Fruit fly (Drosophila melanogaster) whole organism, prepupa: ENCODE measurements around the gene CG5790.
A peak's percentile ranks its signal among the peaks of the same experiment; 100 is the strongest.

ENCODE experiments used
- CG10631 ChIP-seq: fragments of 200-800 bp; sonication (Bioruptor generic); optimal IDR thresholded peaks from 2 replicates; lab custom pipeline; 2016; ENCODE audit warnings: missing biosample characterization, missing genetic modification characterization
- CG10669 ChIP-seq: fragments of 200-800 bp; sonication (Bioruptor generic); optimal IDR thresholded peaks from 3 replicates; lab custom pipeline; 2018; ENCODE audit warnings: missing biosample characterization, mild to moderate bottlenecking, missing genetic modification characterization, moderate library complexity
- CG11294 ChIP-seq: fragments of 200-800 bp; sonication (Bioruptor generic); IDR thresholded peaks from 2 replicates; pipeline ENCODE4 v1.3.6; 2022; ENCODE audit warnings: missing biosample characterization, missing genetic modification characterization
- CG11762 ChIP-seq: fragments of 200-800 bp; sonication (Bioruptor generic); optimal IDR thresholded peaks from 3 replicates; lab custom pipeline; 2016; ENCODE audit warnings: missing biosample characterization, missing genetic modification characterization; ENCODE audit not compliant: insufficient read depth
- CG11902 ChIP-seq: fragments of 200-800 bp; sonication (Bioruptor generic); optimal IDR thresholded peaks from 3 replicates; lab custom pipeline; 2016; ENCODE audit warnings: missing biosample characterization, missing genetic modification characterization
- CG15336 ChIP-seq: fragments of 200-800 bp; sonication (Bioruptor generic); IDR thresholded peaks from 2 replicates; pipeline ENCODE4 v1.3.6; 2022; ENCODE audit warnings: missing biosample characterization, missing genetic modification characterization
- CG1621 ChIP-seq: fragments of 200-800 bp; sonication (Bioruptor generic); optimal IDR thresholded peaks from 3 replicates; lab custom pipeline; 2018; ENCODE audit warnings: missing biosample characterization, mild to moderate bottlenecking, missing genetic modification characterization
- CG16779 ChIP-seq: fragments of 200-800 bp; sonication (Bioruptor generic); optimal IDR thresholded peaks from 3 replicates; lab custom pipeline; 2017; ENCODE audit warnings: missing biosample characterization, mild to moderate bottlenecking, missing genetic modification characterization
- CG31627 ChIP-seq: fragments of 200-800 bp; sonication (Bioruptor generic); optimal IDR thresholded peaks from 3 replicates; lab custom pipeline; 2016; ENCODE audit warnings: missing biosample characterization, missing genetic modification characterization
- CG32006 ChIP-seq: fragments of 200-800 bp; sonication (Bioruptor generic); optimal IDR thresholded peaks from 3 replicates; lab custom pipeline; 2017; ENCODE audit warnings: missing biosample characterization, mild to moderate bottlenecking, missing genetic modification characterization
- CG34406 ChIP-seq: fragments of 200-800 bp; sonication (Bioruptor generic); optimal IDR thresholded peaks from 3 replicates; lab custom pipeline; 2016; ENCODE audit warnings: missing biosample characterization, missing genetic modification characterization
- CG3919 ChIP-seq: fragments of 200-800 bp; sonication (Bioruptor generic); optimal IDR thresholded peaks from 3 replicates; lab custom pipeline; 2016; ENCODE audit warnings: missing biosample characterization, missing genetic modification characterization
- CG4318 ChIP-seq: fragments of 200-800 bp; sonication (Bioruptor generic); optimal IDR thresholded peaks from 3 replicates; lab custom pipeline; 2017; ENCODE audit warnings: missing biosample characterization, mild to moderate bottlenecking, missing genetic modification characterization
- CG6163 ChIP-seq: fragments of 200-800 bp; sonication (Bioruptor generic); IDR thresholded peaks from 3 replicates; pipeline ENCODE4 v1.3.6; 2022; ENCODE audit warnings: missing biosample characterization, missing genetic modification characterization
- CG6276 ChIP-seq: fragments of 200-800 bp; sonication (Bioruptor generic); optimal IDR thresholded peaks from 2 replicates; lab custom pipeline; 2017; ENCODE audit warnings: missing biosample characterization, mild to moderate bottlenecking, missing genetic modification characterization
- CG6792 ChIP-seq: fragments of 200-800 bp; sonication (Bioruptor generic); optimal IDR thresholded peaks from 3 replicates; lab custom pipeline; 2016; ENCODE audit warnings: missing biosample characterization, missing genetic modification characterization
- CG6808 ChIP-seq: fragments of 200-800 bp; sonication (Bioruptor generic); optimal IDR thresholded peaks from 3 replicates; lab custom pipeline; 2017; ENCODE audit warnings: missing biosample characterization, missing genetic modification characterization, mild to moderate bottlenecking, moderate library complexity, missing genetic modification reagents
- CG6854 ChIP-seq: fragments of 200-800 bp; sonication (Bioruptor generic); optimal IDR thresholded peaks from 2 replicates; lab custom pipeline; 2017; ENCODE audit warnings: missing biosample characterization, mild to moderate bottlenecking, missing genetic modification characterization
- CG8119 ChIP-seq: fragments of 200-800 bp; sonication (Bioruptor generic); IDR thresholded peaks from 3 replicates; pipeline ENCODE4 v1.3.6; 2022; ENCODE audit warnings: missing biosample characterization, missing genetic modification characterization
- CG9139 ChIP-seq: fragments of 200-800 bp; sonication (Bioruptor generic); optimal IDR thresholded peaks from 3 replicates; lab custom pipeline; 2017; ENCODE audit warnings: missing biosample characterization, mild to moderate bottlenecking, missing genetic modification characterization
- Eip75B ChIP-seq: fragments of 200-800 bp; sonication (Bioruptor generic); optimal IDR thresholded peaks from 3 replicates; lab custom pipeline; 2016; ENCODE audit warnings: missing biosample characterization, missing genetic modification characterization
- Eip78C ChIP-seq: fragments of 200-800 bp; sonication (Bioruptor generic); peaks from one replicate; lab custom pipeline; 2016; ENCODE audit warnings: missing biosample characterization, missing genetic modification characterization
- Eip93F ChIP-seq: fragments of 200-800 bp; sonication (Bioruptor generic); optimal IDR thresholded peaks from 2 replicates; lab custom pipeline; 2016; ENCODE audit warnings: missing biosample characterization, mild to moderate bottlenecking, missing genetic modification characterization
- Ets21C ChIP-seq: fragments of 200-800 bp; sonication (Bioruptor generic); optimal IDR thresholded peaks from 3 replicates; lab custom pipeline; 2016; ENCODE audit warnings: missing biosample characterization, missing genetic modification characterization
- Ets96B ChIP-seq: fragments of 200-800 bp; optimal IDR thresholded peaks from 2 replicates; lab custom pipeline; 2019; ENCODE audit warnings: missing biosample characterization, mild to moderate bottlenecking, missing genetic modification characterization, moderate library complexity
- Hr39 ChIP-seq: fragments of 200-800 bp; sonication (Bioruptor generic); optimal IDR thresholded peaks from 2 replicates; lab custom pipeline; 2016; ENCODE audit warnings: missing biosample characterization, missing genetic modification characterization
- Hr4 ChIP-seq: fragments of 200-800 bp; sonication (Bioruptor generic); optimal IDR thresholded peaks from 3 replicates; lab custom pipeline; 2016; ENCODE audit warnings: missing biosample characterization, missing genetic modification characterization
- Lpt ChIP-seq: fragments of 200-800 bp; sonication (Bioruptor generic); optimal IDR thresholded peaks from 3 replicates; lab custom pipeline; 2016; ENCODE audit warnings: missing biosample characterization, missing genetic modification characterization
- Met ChIP-seq: fragments of 200-800 bp; sonication (Bioruptor generic); optimal IDR thresholded peaks from 3 replicates; lab custom pipeline; 2016; ENCODE audit warnings: missing biosample characterization, missing genetic modification characterization
- OdsH ChIP-seq: fragments of 200-800 bp; sonication (Bioruptor generic); optimal IDR thresholded peaks from 3 replicates; lab custom pipeline; 2016; ENCODE audit warnings: missing biosample characterization, missing genetic modification characterization
- Smox ChIP-seq: fragments of 200-800 bp; sonication (Bioruptor generic); optimal IDR thresholded peaks from 3 replicates; lab custom pipeline; 2016; ENCODE audit warnings: missing biosample characterization, missing genetic modification characterization
- Sox14 ChIP-seq: fragments of 200-800 bp; sonication (Bioruptor generic); optimal IDR thresholded peaks from 3 replicates; lab custom pipeline; 2016; ENCODE audit warnings: missing biosample characterization, missing genetic modification characterization
- Sox15 ChIP-seq: fragments of 200-800 bp; sonication (Bioruptor generic); optimal IDR thresholded peaks from 3 replicates; lab custom pipeline; 2016; ENCODE audit warnings: missing biosample characterization, missing genetic modification characterization
- achi ChIP-seq: fragments of 200-800 bp; sonication (Bioruptor generic); optimal IDR thresholded peaks from 3 replicates; lab custom pipeline; 2016; ENCODE audit warnings: missing biosample characterization, missing genetic modification characterization
- acj6 ChIP-seq: fragments of 200-800 bp; sonication (Bioruptor generic); optimal IDR thresholded peaks from 3 replicates; lab custom pipeline; 2016; ENCODE audit warnings: missing biosample characterization, missing genetic modification characterization
- cyc ChIP-seq: fragments of 200-800 bp; sonication (Bioruptor generic); optimal IDR thresholded peaks from 3 replicates; lab custom pipeline; 2016; ENCODE audit warnings: missing biosample characterization, missing genetic modification characterization
- dac ChIP-seq: fragments of 200-800 bp; sonication (Bioruptor generic); optimal IDR thresholded peaks from 2 replicates; lab custom pipeline; 2017; ENCODE audit warnings: missing biosample characterization, mild to moderate bottlenecking, missing genetic modification characterization
- eg ChIP-seq: fragments of 200-800 bp; sonication (Bioruptor generic); IDR thresholded peaks from 3 replicates; pipeline ENCODE4 v1.3.6; 2022; ENCODE audit warnings: missing biosample characterization, missing genetic modification characterization
- esn ChIP-seq: fragments of 200-800 bp; sonication (Bioruptor generic); optimal IDR thresholded peaks from 2 replicates; lab custom pipeline; 2016; ENCODE audit warnings: missing biosample characterization, mild to moderate bottlenecking, missing genetic modification characterization, moderate library complexity
- fd59A ChIP-seq: fragments of 200-800 bp; sonication (Bioruptor generic); optimal IDR thresholded peaks from 2 replicates; lab custom pipeline; 2017; ENCODE audit warnings: missing biosample characterization, mild to moderate bottlenecking, missing genetic modification characterization, missing genetic modification reagents
- fd85E ChIP-seq: fragments of 200-800 bp; sonication (Bioruptor generic); optimal IDR thresholded peaks from 3 replicates; lab custom pipeline; 2016; ENCODE audit warnings: missing biosample characterization, missing genetic modification characterization
- fkh ChIP-seq: fragments of 200-800 bp; sonication (Bioruptor generic); optimal IDR thresholded peaks from 3 replicates; lab custom pipeline; 2017; ENCODE audit warnings: missing biosample characterization, mild to moderate bottlenecking, missing genetic modification characterization, moderate library complexity
- net ChIP-seq: fragments of 200-800 bp; sonication (Bioruptor generic); optimal IDR thresholded peaks from 3 replicates; lab custom pipeline; 2016; ENCODE audit warnings: missing biosample characterization, missing genetic modification characterization
- pdm3 ChIP-seq: fragments of 200-800 bp; sonication (Bioruptor generic); optimal IDR thresholded peaks from 3 replicates; lab custom pipeline; 2016; ENCODE audit warnings: missing biosample characterization, missing genetic modification characterization
- salr ChIP-seq, 2 experiments: fragments of 200-800 bp; sonication (Bioruptor generic); optimal IDR thresholded peaks; 3 replicates each; lab custom pipeline; 2016 to 2018; ENCODE audit warnings: missing biosample characterization in 2 of 2, missing genetic modification characterization in 2 of 2, mild to moderate bottlenecking in 1 of 2
- spab ChIP-seq: fragments of 200-800 bp; sonication (Bioruptor generic); optimal IDR thresholded peaks from 2 replicates; lab custom pipeline; 2017; ENCODE audit warnings: missing biosample characterization, mild to moderate bottlenecking, missing genetic modification characterization, missing genetic modification reagents
- ss ChIP-seq, 2 experiments: fragments of 200-800 bp; sonication (Bioruptor generic); optimal IDR thresholded peaks; 2 replicates in 1 of 2; 3 replicates in 1 of 2; lab custom pipeline; 2017 to 2018; ENCODE audit warnings: mild to moderate bottlenecking in 2 of 2, missing biosample characterization in 2 of 2, missing genetic modification characterization in 2 of 2, moderate library complexity in 1 of 2
- svp ChIP-seq: fragments of 200-800 bp; sonication (Bioruptor generic); peaks from one replicate; lab custom pipeline; 2016; ENCODE audit warnings: missing biosample characterization, missing genetic modification characterization

Gene CG5790

dm6 chr2L:18328737-18329136 lies 34.1 kb downstream of the CG5790 start (continued):
- TF ChIP-seq Hr4 (GFP tag; lab: Kevin White, UChicago): peak; percentile 87
- TF ChIP-seq CG6276 (GFP tag; lab: Kevin White, UChicago): peak; percentile 68
- peak; percentile 81 for TF ChIP-seq CG15336
- peak; percentile 42 for TF ChIP-seq spab (GFP tag; lab: Kevin White, UChicago)
- peak; percentile 7 for TF ChIP-seq cyc
- no peak for TF ChIP-seq ss (GFP tag; optimal IDR thresholded peaks at IDR 0.05; lab: Kevin White, UChicago)
- TF ChIP-seq CG11762: peak; percentile 44
- TF ChIP-seq Eip75B (GFP tag; lab: Kevin White, UChicago): peak; percentile 58
- no peak for TF ChIP-seq fd59A (GFP tag; lab: Kevin White, UChicago)
- TF ChIP-seq fkh (GFP tag; lab: Kevin White, UChicago): no peak
- peak; percentile 51 for TF ChIP-seq net (GFP tag; lab: Kevin White, UChicago)
- peak; percentile 60 for TF ChIP-seq dac (GFP tag; lab: Kevin White, UChicago)
- TF ChIP-seq CG6854 (GFP tag; lab: Kevin White, UChicago): no peak
- TF ChIP-seq Ets21C (GFP tag; lab: Kevin White, UChicago): no peak
- no peak for TF ChIP-seq svp (GFP tag; lab: Kevin White, UChicago)
- peak; percentile 71 for TF ChIP-seq CG6792 (GFP tag; lab: Kevin White, UChicago)
- TF ChIP-seq Smox (GFP tag; lab: Kevin White, UChicago): peak; percentile 37
- peak; percentile 84 for TF ChIP-seq eg (GFP tag; lab: Robert Waterston, UW)
- TF ChIP-seq Met (GFP tag; lab: Kevin White, UChicago): peak; percentile 45

- peak; percentile 78 for TF ChIP-seq CG8119 (GFP tag; lab: Robert Waterston, UW)
- TF ChIP-seq fkh (GFP tag; lab: Kevin White, UChicago): no peak
- TF ChIP-seq CG10631: peak; percentile 37
- TF ChIP-seq Hr4 (GFP tag; lab: Kevin White, UChicago): peak; percentile 76
- peak; percentile 82 for TF ChIP-seq Eip78C (GFP tag; lab: Kevin White, UChicago)
- no peak for TF ChIP-seq cyc
- TF ChIP-seq CG15336: peak; percentile 78
- TF ChIP-seq salr (GFP tag; optimal IDR thresholded peaks at IDR 0.05; lab: Kevin White, UChicago): no peak
- no peak for TF ChIP-seq CG16779
- TF ChIP-seq CG11762: peak; percentile 1
- no peak for TF ChIP-seq fd85E
- TF ChIP-seq Smox (GFP tag; lab: Kevin White, UChicago): no peak
- no peak for TF ChIP-seq Hr39 (GFP tag; lab: Kevin White, UChicago)
- TF ChIP-seq CG6792 (GFP tag; lab: Kevin White, UChicago): no peak
- TF ChIP-seq dac (GFP tag; lab: Kevin White, UChicago): peak; percentile 52
- TF ChIP-seq achi: peak; percentile 26
- peak; percentile 42 for TF ChIP-seq Lpt (GFP tag; lab: Kevin White, UChicago)
- peak; percentile 79 for TF ChIP-seq CG32006 (GFP tag; lab: Kevin White, UChicago)
- no peak for TF ChIP-seq CG10669 (GFP tag; lab: Kevin White, UChicago)
- TF ChIP-seq CG3919 (GFP tag; lab: Kevin White, UChicago): peak; percentile 24
- TF ChIP-seq OdsH (GFP tag; lab: Kevin White, UChicago): peak; percentile 47
- peak; percentile 25 for TF ChIP-seq CG4318
- TF ChIP-seq CG1621 (tag; lab: Kevin White, UChicago): no peak
- peak; percentile 10 for TF ChIP-seq Sox14
- no peak for TF ChIP-seq CG31627 (GFP tag; lab: Kevin White, UChicago)
- TF ChIP-seq pdm3 (GFP tag; lab: Kevin White, UChicago): peak; percentile 58
- TF ChIP-seq eg (GFP tag; lab: Robert Waterston, UW): peak; percentile 79
- TF ChIP-seq Eip93F (GFP tag; lab: Kevin White, UChicago): no peak
- TF ChIP-seq Ets96B (tag; lab: Kevin White, UChicago): no peak
- TF ChIP-seq ss (GFP tag; optimal IDR thresholded peaks at IDR 0.05; lab: Kevin White, UChicago): no peak
- no peak for TF ChIP-seq CG9139
- peak; percentile 67 for TF ChIP-seq CG6163 (GFP tag; lab: Robert Waterston, UW)
- no peak for TF ChIP-seq CG11902 (GFP tag; lab: Kevin White, UChicago)
- TF ChIP-seq acj6 (GFP tag; lab: Kevin White, UChicago): peak; percentile 2
- no peak for TF ChIP-seq esn
- 0 out of 2 replicates have a peak, but pooled peaks have one; percentile 18 for TF ChIP-seq CG11294 (GFP tag; lab: Robert Waterston, UW)
- no peak for TF ChIP-seq Sox15
- TF ChIP-seq CG6808: no peak
- peak; percentile 27 for TF ChIP-seq Eip75B (GFP tag; lab: Kevin White, UChicago)
- no peak for TF ChIP-seq CG34406
- no peak for TF ChIP-seq fd59A (GFP tag; lab: Kevin White, UChicago)
- peak; percentile 48 for TF ChIP-seq CG6276 (GFP tag; lab: Kevin White, UChicago)
Measured at dm6 chr2L:18331612-18332011, 37.0 kb downstream of the CG5790 start.
